Worm (Caenorhabditis elegans) whole organism, L4 larva: Measurements from ENCODE around the gene prp-38.

Experiments used
- F10B5.3 ChIP-seq: sonication (generic microtip); optimal IDR thresholded peaks from 2 replicates; lab custom pipeline; 2016; ENCODE audit warnings: mild to moderate bottlenecking, missing genetic modification characterization, missing compliant biosample characterization
- F49E8.2 ChIP-seq: sonication (generic microtip); optimal IDR thresholded peaks from 2 replicates; lab custom pipeline; 2016; ENCODE audit warnings: missing compliant biosample characterization, mild to moderate bottlenecking, missing genetic modification characterization, borderline replicate concordance
- R02D3.7 ChIP-seq: fragments of 150-350 bp; sonication (generic microtip); optimal IDR thresholded peaks from 3 replicates; lab custom pipeline; 2014; ENCODE audit warnings: missing biosample characterization, missing genetic modification characterization
- aly-2 ChIP-seq: sonication (generic microtip); optimal IDR thresholded peaks from 2 replicates; lab custom pipeline; 2018; ENCODE audit warnings: missing biosample characterization, missing genetic modification characterization
- ceh-20 ChIP-seq: fragments of 200-800 bp; sonication (Bioruptor generic); IDR thresholded peaks from 2 replicates; pipeline ENCODE4 v1.3.6; 2022; ENCODE audit warnings: missing genetic modification reagents, missing genetic modification characterization, missing compliant biosample characterization
- ceh-32 ChIP-seq: sonication (generic microtip); optimal IDR thresholded peaks from 2 replicates; lab custom pipeline; 2016; ENCODE audit warnings: mild to moderate bottlenecking, missing genetic modification characterization, missing compliant biosample characterization; ENCODE audit not compliant: poor library complexity
- ceh-44 ChIP-seq: fragments of 200-800 bp; sonication (Bioruptor generic); IDR thresholded peaks from 2 replicates; pipeline ENCODE4 v1.3.6; 2022; ENCODE audit warnings: missing genetic modification reagents, missing genetic modification characterization, missing compliant biosample characterization
- dmd-9 ChIP-seq: fragments of 200-800 bp; sonication (Bioruptor generic); IDR thresholded peaks from 2 replicates; pipeline ENCODE4 v1.3.6; 2022; ENCODE audit warnings: missing genetic modification reagents, missing genetic modification characterization, missing compliant biosample characterization
- fos-1 ChIP-seq: fragments of 150-350 bp; optimal IDR thresholded peaks from 2 replicates; lab custom pipeline; 2014; ENCODE audit warnings: missing biosample characterization, missing genetic modification characterization
- gei-8 ChIP-seq: fragments of 200-800 bp; sonication (Bioruptor generic); optimal IDR thresholded peaks from 2 replicates; lab custom pipeline; 2018; ENCODE audit warnings: mild to moderate bottlenecking, missing genetic modification characterization, missing compliant biosample characterization
- hlh-11 ChIP-seq: fragments of 200-800 bp; sonication (Bioruptor generic); optimal IDR thresholded peaks from 2 replicates; lab custom pipeline; 2018; ENCODE audit warnings: mild to moderate bottlenecking, missing genetic modification characterization, missing compliant biosample characterization
- hlh-30 ChIP-seq: sonication (generic microtip); optimal IDR thresholded peaks from 2 replicates; lab custom pipeline; 2017; ENCODE audit warnings: antibody characterized with exemption, mild to moderate bottlenecking, missing genetic modification characterization, missing compliant biosample characterization; ENCODE audit not compliant: insufficient read depth
- jun-1 ChIP-seq: fragments of 150-350 bp; optimal IDR thresholded peaks from 2 replicates; lab custom pipeline; 2014; ENCODE audit warnings: missing biosample characterization, missing genetic modification reagents, missing genetic modification characterization
- lim-7 ChIP-seq: fragments of 200-800 bp; sonication (Bioruptor generic); IDR thresholded peaks from 2 replicates; pipeline ENCODE4 v1.3.6; 2022; ENCODE audit warnings: missing genetic modification characterization, missing compliant biosample characterization
- lin-1 ChIP-seq: fragments of 200-800 bp; sonication (Bioruptor generic); IDR thresholded peaks from 2 replicates; pipeline ENCODE4 v1.3.6; 2022; ENCODE audit warnings: missing genetic modification reagents, missing genetic modification characterization, missing compliant biosample characterization
- lin-15B ChIP-seq: fragments of 150-350 bp; sonication (generic microtip); optimal IDR thresholded peaks from 3 replicates; lab custom pipeline; 2014; ENCODE audit warnings: missing biosample characterization, missing genetic modification characterization
- lsy-2 ChIP-seq, 2 experiments: fragments of 150-350 bp in 1 of 2; sonication (generic microtip) in 1 of 2; optimal IDR thresholded peaks; 2 replicates each; lab custom pipeline; 2014 to 2017; ENCODE audit warnings: missing biosample characterization in 2 of 2, missing genetic modification characterization in 2 of 2
- madf-5 ChIP-seq, 2 experiments: fragments of 200-800 bp; sonication (Bioruptor generic); IDR thresholded peaks; 2 replicates each; pipeline ENCODE4 v1.3.6; 2022; ENCODE audit warnings: missing compliant biosample characterization in 2 of 2, missing genetic modification characterization in 2 of 2
- madf-9 ChIP-seq: fragments of 200-800 bp; sonication (Bioruptor generic); conservative IDR thresholded peaks from 2 replicates; pipeline ENCODE4 v1.3.6; 2022; ENCODE audit warnings: missing genetic modification reagents, missing genetic modification characterization, missing compliant biosample characterization
- mes-2 ChIP-seq: sonication (generic microtip); optimal IDR thresholded peaks from 2 replicates; lab custom pipeline; 2016; ENCODE audit warnings: missing genotype, mild to moderate bottlenecking, missing genetic modification characterization, missing compliant biosample characterization; ENCODE audit not compliant: poor library complexity, severe bottlenecking
- nhr-41 ChIP-seq: fragments of 200-800 bp; sonication (Bioruptor generic); IDR thresholded peaks from 2 replicates; pipeline ENCODE4 v1.3.6; 2022; ENCODE audit warnings: missing genetic modification reagents, missing genetic modification characterization, missing compliant biosample characterization
- nhr-48 ChIP-seq: sonication (generic microtip); optimal IDR thresholded peaks from 2 replicates; lab custom pipeline; 2016; ENCODE audit warnings: mild to moderate bottlenecking, missing genetic modification characterization, missing compliant biosample characterization
- nhr-76 ChIP-seq: fragments of 150-350 bp; optimal IDR thresholded peaks from 2 replicates; lab custom pipeline; 2014; ENCODE audit warnings: missing biosample characterization, missing genetic modification characterization
- pha-4 ChIP-seq, 2 experiments: fragments of 150-350 bp in 1 of 2; fragments of 200-800 bp in 1 of 2; sonication (Bioruptor generic) in 1 of 2; IDR thresholded peaks in 1 of 2; optimal IDR thresholded peaks in 1 of 2; 2 replicates each; pipeline versions ENCODE4 v1.3.6 to Lab custom; 2014 to 2022; ENCODE audit warnings: missing genetic modification characterization in 2 of 2, missing genetic modification reagents in 2 of 2, missing biosample characterization in 1 of 2, missing compliant biosample characterization in 1 of 2
- pqm-1 ChIP-seq: sonication (generic microtip); optimal IDR thresholded peaks from 2 replicates; lab custom pipeline; 2017; ENCODE audit warnings: missing biosample characterization, missing genetic modification characterization
- set-16 ChIP-seq: fragments of 200-800 bp; sonication (Bioruptor generic); IDR thresholded peaks from 2 replicates; pipeline ENCODE4 v1.3.6; 2022; ENCODE audit warnings: missing genetic modification reagents, missing genetic modification characterization, missing compliant biosample characterization
- snpc-4 ChIP-seq: fragments of 150-350 bp; optimal IDR thresholded peaks from 2 replicates; lab custom pipeline; 2014; ENCODE audit warnings: missing biosample characterization, missing genetic modification characterization
- spr-1 ChIP-seq: sonication (generic microtip); optimal IDR thresholded peaks from 2 replicates; lab custom pipeline; 2016; ENCODE audit warnings: mild to moderate bottlenecking, missing genetic modification characterization, missing compliant biosample characterization
- unc-39 ChIP-seq: sonication (generic microtip); optimal IDR thresholded peaks from 2 replicates; lab custom pipeline; 2017; ENCODE audit warnings: missing biosample characterization, missing genetic modification characterization
- unc-62 ChIP-seq, 3 experiments: fragments of 150-350 bp in 1 of 3; sonication (generic microtip); optimal IDR thresholded peaks in 2 of 3; peaks in 1 of 3; 1 replicate in 1 of 3; 2 replicates in 2 of 3; lab custom pipeline; 2014 to 2017; ENCODE audit warnings: missing biosample characterization in 3 of 3, missing genetic modification characterization in 3 of 3, missing genetic modification reagents in 3 of 3, missing genotype in 1 of 3
- zag-1 ChIP-seq: fragments of 150-350 bp; optimal IDR thresholded peaks from 2 replicates; lab custom pipeline; 2014; ENCODE audit warnings: missing biosample characterization, missing genetic modification characterization
- ztf-11 ChIP-seq: fragments of 150-350 bp; optimal IDR thresholded peaks from 2 replicates; lab custom pipeline; 2014; ENCODE audit warnings: missing biosample characterization, missing genetic modification characterization

prp-38 gene

DNA sequence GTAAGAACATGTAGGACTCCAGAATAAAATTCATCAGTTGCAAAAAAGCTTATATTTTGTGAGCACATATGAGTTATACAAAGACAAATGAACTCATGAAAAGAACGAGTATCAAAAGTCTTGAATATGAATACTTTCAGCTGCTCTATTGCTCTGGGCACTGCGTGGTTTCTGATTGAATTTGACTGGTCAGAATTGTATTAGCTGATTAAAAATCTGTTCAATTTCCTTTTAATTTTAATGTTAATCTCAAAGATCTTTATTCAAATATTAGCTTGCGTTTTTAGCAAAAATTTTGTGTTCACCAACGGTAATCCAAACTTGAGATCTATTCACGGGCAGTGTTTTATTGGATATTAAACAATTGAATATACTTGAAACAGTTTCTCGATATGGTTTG is 7.7 kb downstream of the prp-38 start, which contains the start of gene srh-184:
srh-184 (minus strand) TSS at position 101 of the 400 bp plus-strand sequence.
- TF ChIP-seq gei-8 (GFP tag; lab: Kevin White, UChicago) (no peak), pha-4 (GFP tag; IDR thresholded peaks at IDR 0.05; lab: Robert Waterston, UW) (no peak), pha-4 (tag; optimal IDR thresholded peaks at IDR 0.05; lab: Kevin White, UChicago) (no peak), nhr-48 (tag; lab: Kevin White, UChicago) (no peak), madf-9 (no peak), F10B5.3 (tag; lab: Kevin White, UChicago) (no peak)

DNA sequence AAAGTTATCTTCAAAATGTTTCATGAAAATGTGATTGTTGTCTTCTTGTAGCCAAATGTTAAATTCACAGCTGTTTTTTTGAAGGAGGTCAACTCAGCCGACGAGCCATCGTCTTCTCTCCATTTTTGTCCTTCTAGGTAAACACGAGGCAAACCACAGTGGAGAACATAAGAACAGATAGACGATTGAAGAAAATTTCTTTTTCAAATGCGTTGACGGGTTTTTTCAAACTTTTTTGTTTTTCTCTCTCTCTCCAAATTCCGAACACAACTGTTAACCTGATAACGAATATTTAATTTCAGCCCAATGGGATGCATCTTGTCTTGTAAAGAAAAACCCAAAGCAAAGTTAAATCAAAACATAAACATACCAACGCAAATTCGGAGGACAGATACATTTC is 10.3 kb downstream of the prp-38 start, which contains the start of gene D1054.19:
D1054.19 (plus strand) TSS at position 301 of the 400 bp plus-strand sequence.
- TF ChIP-seq hlh-11 (tag; lab: Kevin White, UChicago) = no peak
- no peak for TF ChIP-seq fos-1 (tag; lab: Kevin White, UChicago)
- TF ChIP-seq dmd-9 (GFP tag; lab: Robert Waterston, UW) = no peak
- no peak for TF ChIP-seq hlh-30
- TF ChIP-seq unc-39 (tag; lab: Kevin White, UChicago) = no peak
- TF ChIP-seq aly-2 = no peak
- TF ChIP-seq nhr-76 = no peak

DNA sequence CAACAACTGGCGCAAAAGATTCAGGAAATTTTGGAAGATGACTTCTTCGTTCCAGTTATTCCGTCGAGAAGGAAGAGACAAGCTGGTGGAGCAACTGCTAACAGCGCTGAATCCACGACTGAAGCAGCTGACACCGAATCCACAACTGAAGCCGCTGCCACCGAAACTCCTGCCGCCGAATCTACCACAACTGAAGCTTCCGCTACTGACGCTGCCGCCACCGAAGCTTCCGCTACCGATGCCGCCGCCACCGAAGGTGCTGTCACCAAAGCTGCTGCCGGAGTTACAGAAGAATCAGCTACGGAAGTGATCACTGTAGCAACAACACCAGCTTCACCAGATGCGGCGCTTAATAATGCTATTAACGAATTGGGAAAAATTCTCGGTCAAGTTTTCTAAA is 11.4 kb downstream of the prp-38 start:
- no peak for TF ChIP-seq spr-1 (tag; lab: Kevin White, UChicago)
- TF ChIP-seq lin-1 (GFP tag; lab: Robert Waterston, UW) = no peak
- TF ChIP-seq ceh-20 (GFP tag; lab: Robert Waterston, UW) = no peak
- peak; percentile 88; the same call in 1 of the 2 replicates for TF ChIP-seq set-16 (GFP tag; lab: Robert Waterston, UW)
- no peak for TF ChIP-seq mes-2 (tag; lab: Kevin White, UChicago)
- no peak for TF ChIP-seq F49E8.2 (tag; lab: Kevin White, UChicago)
- TF ChIP-seq pqm-1 = no peak
- TF ChIP-seq lsy-2 (tag; optimal IDR thresholded peaks at IDR 0.05; lab: Kevin White, UChicago) = no peak
- TF ChIP-seq, all 104 proteins: peak for 1

DNA sequence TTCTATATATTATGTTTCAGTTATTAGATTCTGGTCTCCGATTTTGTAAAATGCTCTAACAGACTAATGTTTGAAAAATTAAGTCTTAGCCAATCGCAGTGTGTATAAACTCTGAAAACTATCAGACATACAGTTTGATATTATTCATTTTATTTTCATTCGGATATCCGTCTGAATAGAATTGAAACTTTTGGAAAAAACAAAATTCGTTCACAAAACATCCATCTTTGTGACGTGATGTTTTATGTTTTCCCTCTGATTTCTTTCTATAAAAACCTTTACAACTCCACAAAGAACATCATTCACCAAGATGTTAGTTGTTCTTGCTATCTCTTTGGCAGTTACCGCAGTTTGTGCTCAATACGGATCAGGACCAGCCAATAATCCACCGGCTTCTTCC is 12.3 kb downstream of the prp-38 start, which contains the start of gene ule-3:
ule-3 (plus strand) TSS at position 301 of the 400 bp plus-strand sequence.
- no peak for TF ChIP-seq R02D3.7
- no peak for TF ChIP-seq gei-8 (GFP tag; lab: Kevin White, UChicago)
- TF ChIP-seq unc-62 (GFP tag; optimal IDR thresholded peaks at IDR 0.05 in 1 of 2; lab: Kevin White, UChicago) = peak in 1 of 2 experiments; percentile 32
- no peak for TF ChIP-seq unc-62 (tag; optimal IDR thresholded peaks at IDR 0.05; lab: Kevin White, UChicago)
- TF ChIP-seq lim-7 = no peak
- no peak for TF ChIP-seq snpc-4 (tag; lab: Kevin White, UChicago)
- TF ChIP-seq nhr-41 (GFP tag; lab: Robert Waterston, UW) = no peak

DNA sequence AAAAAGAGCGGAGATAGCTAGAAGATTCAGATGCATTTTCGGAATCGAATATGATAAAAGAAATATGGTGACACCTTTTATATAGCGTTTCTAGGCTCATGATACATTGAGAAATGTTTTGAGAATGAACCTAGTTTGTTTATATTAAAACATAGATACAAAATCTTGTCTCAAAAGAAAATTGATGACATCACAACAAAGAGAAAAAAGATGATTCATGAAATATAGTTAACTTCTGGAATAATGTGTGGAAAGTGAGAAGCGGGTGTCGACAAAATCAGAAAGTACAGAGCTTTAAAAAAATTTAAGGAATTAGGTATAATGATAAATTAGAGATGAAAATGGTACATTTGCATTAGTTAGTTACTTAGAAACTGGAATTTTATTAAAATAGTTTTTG is 13.1 kb downstream of the prp-38 start, which contains the start of gene D1054.10:
D1054.10 (minus strand) TSS at position 101 of the 400 bp plus-strand sequence.
- TF ChIP-seq ztf-11 (tag; lab: Kevin White, UChicago) (no peak), jun-1 (tag; lab: Kevin White, UChicago) (no peak), lin-15B (no peak), zag-1 (no peak), madf-5 (GFP tag; IDR thresholded peaks at IDR 0.05; lab: Robert Waterston, UW) (no peak), ceh-32 (tag; lab: Kevin White, UChicago) (no peak), ceh-44 (GFP tag; lab: Robert Waterston, UW) (no peak), lin-1 (GFP tag; lab: Robert Waterston, UW) (no peak)
